Worm (Caenorhabditis elegans) whole organism, young adult: ENCODE measurements around the gene F38H4.6.

Experiments used
- B0261.1 ChIP-seq: sonication (generic microtip); optimal IDR thresholded peaks from 2 replicates; lab custom pipeline; 2016; ENCODE audit warnings: mild to moderate bottlenecking, missing genetic modification characterization, moderate library complexity, missing compliant biosample characterization
- C06A6.2 ChIP-seq: fragments of 200-800 bp; sonication (Bioruptor generic); conservative IDR thresholded peaks from 2 replicates; pipeline ENCODE4 v1.3.6; 2022; ENCODE audit warnings: missing genetic modification characterization, missing compliant biosample characterization
- F23B12.7 ChIP-seq: sonication (generic microtip); optimal IDR thresholded peaks from 2 replicates; lab custom pipeline; 2017; ENCODE audit warnings: missing genetic modification characterization, mild to moderate bottlenecking, missing compliant biosample characterization, antibody characterized with exemption, moderate library complexity; ENCODE audit not compliant: insufficient read depth
- K11D2.4 ChIP-seq: fragments of 200-800 bp; sonication (Bioruptor generic); IDR thresholded peaks from 2 replicates; pipeline ENCODE4 v1.3.6; 2022; ENCODE audit warnings: missing genetic modification reagents, missing genetic modification characterization, missing compliant biosample characterization
- T07F8.4 ChIP-seq: sonication (generic microtip); optimal IDR thresholded peaks from 2 replicates; lab custom pipeline; 2016; ENCODE audit warnings: mild to moderate bottlenecking, missing genetic modification characterization, moderate library complexity, missing compliant biosample characterization
- T26A5.8 ChIP-seq: sonication (generic microtip); optimal IDR thresholded peaks from 2 replicates; lab custom pipeline; 2016; ENCODE audit warnings: missing genetic modification characterization, missing compliant biosample characterization
- ZK185.1 ChIP-seq: sonication (generic microtip); optimal IDR thresholded peaks from 2 replicates; lab custom pipeline; 2016; ENCODE audit warnings: mild to moderate bottlenecking, missing genetic modification characterization, missing compliant biosample characterization; ENCODE audit not compliant: poor library complexity, severe bottlenecking
- ama-1 ChIP-seq, 3 experiments: fragments of 150-350 bp in 1 of 3; sonication (generic microtip) in 2 of 3; optimal IDR thresholded peaks; 2 replicates each; lab custom pipeline; 2014 to 2018; ENCODE audit warnings: missing biosample characterization in 2 of 3, missing genetic modification characterization in 2 of 3, missing genetic modification reagents in 2 of 3
- aptf-3 ChIP-seq: fragments of 200-800 bp; sonication (Bioruptor generic); IDR thresholded peaks from 2 replicates; pipeline ENCODE4 v1.3.6; 2022; ENCODE audit warnings: missing genetic modification characterization, missing compliant biosample characterization
- attf-3 ChIP-seq: fragments of 200-800 bp; sonication (Bioruptor generic); conservative IDR thresholded peaks from 2 replicates; pipeline ENCODE4 v1.3.6; 2022; ENCODE audit warnings: missing genetic modification reagents, missing genetic modification characterization, missing compliant biosample characterization
- attf-5 ChIP-seq: fragments of 200-800 bp; sonication (Bioruptor generic); optimal IDR thresholded peaks from 2 replicates; lab custom pipeline; 2018; ENCODE audit warnings: mild to moderate bottlenecking, missing genetic modification characterization, missing compliant biosample characterization
- ccch-3 ChIP-seq: fragments of 200-800 bp; sonication (Bioruptor generic); optimal IDR thresholded peaks from 2 replicates; lab custom pipeline; 2018; ENCODE audit warnings: mild to moderate bottlenecking, missing genetic modification characterization, missing compliant biosample characterization
- cebp-1 ChIP-seq, 2 experiments: fragments of 200-800 bp in 1 of 2; sonication (Bioruptor generic) in 1 of 2; sonication (generic microtip) in 1 of 2; IDR thresholded peaks in 1 of 2; optimal IDR thresholded peaks in 1 of 2; 2 replicates each; pipeline versions ENCODE4 v1.3.6 to Lab custom; 2017 to 2022; ENCODE audit warnings: missing compliant biosample characterization in 2 of 2, missing genetic modification characterization in 2 of 2, mild to moderate bottlenecking in 1 of 2, missing genetic modification reagents in 1 of 2, moderate library complexity in 1 of 2
- ceh-100 ChIP-seq: fragments of 200-800 bp; sonication (Bioruptor generic); IDR thresholded peaks from 2 replicates; pipeline ENCODE4 v1.3.6; 2022; ENCODE audit warnings: missing genetic modification reagents, missing genetic modification characterization, missing compliant biosample characterization
- ceh-27 ChIP-seq: fragments of 200-800 bp; sonication (Bioruptor generic); optimal IDR thresholded peaks from 2 replicates; lab custom pipeline; 2018; ENCODE audit warnings: mild to moderate bottlenecking, missing genetic modification characterization, moderate library complexity, missing compliant biosample characterization
- ceh-58 ChIP-seq: fragments of 200-800 bp; sonication (Bioruptor generic); IDR thresholded peaks from 2 replicates; pipeline ENCODE4 v1.3.6; 2022; ENCODE audit warnings: missing genetic modification characterization, missing compliant biosample characterization
- dpl-1 ChIP-seq: fragments of 150-350 bp; optimal IDR thresholded peaks from 2 replicates; lab custom pipeline; 2014; ENCODE audit warnings: missing biosample characterization, missing genetic modification reagents, missing genetic modification characterization
- ets-4 ChIP-seq: fragments of 200-800 bp; sonication (Bioruptor generic); optimal IDR thresholded peaks from 2 replicates; lab custom pipeline; 2018; ENCODE audit warnings: mild to moderate bottlenecking, missing genetic modification characterization, missing compliant biosample characterization
- fkh-3 ChIP-seq: sonication (generic microtip); optimal IDR thresholded peaks from 2 replicates; lab custom pipeline; 2016; ENCODE audit warnings: mild to moderate bottlenecking, missing genetic modification characterization, missing compliant biosample characterization
- hmg-1.2 ChIP-seq: fragments of 200-800 bp; sonication (Bioruptor generic); IDR thresholded peaks from 2 replicates; pipeline ENCODE4 v1.3.6; 2022; ENCODE audit warnings: missing genetic modification reagents, missing genetic modification characterization, missing compliant biosample characterization
- hmg-20 ChIP-seq: fragments of 200-800 bp; sonication (Bioruptor generic); IDR thresholded peaks from 2 replicates; pipeline ENCODE4 v1.3.6; 2022; ENCODE audit warnings: missing genetic modification reagents, missing genetic modification characterization, missing compliant biosample characterization
- lin-35 ChIP-seq, 3 experiments: fragments of 150-350 bp in 2 of 3; sonication (generic microtip) in 1 of 3; optimal IDR thresholded peaks; 2 replicates each; lab custom pipeline; 2014 to 2018; ENCODE audit warnings: missing biosample characterization in 3 of 3, missing genetic modification characterization in 3 of 3, missing genetic modification reagents in 3 of 3
- madf-10 ChIP-seq: sonication (generic microtip); optimal IDR thresholded peaks from 2 replicates; lab custom pipeline; 2016; ENCODE audit warnings: mild to moderate bottlenecking, missing genetic modification characterization, missing compliant biosample characterization
- madf-6 ChIP-seq: fragments of 200-800 bp; sonication (Bioruptor generic); IDR thresholded peaks from 2 replicates; pipeline ENCODE4 v1.3.6; 2022; ENCODE audit warnings: missing genetic modification reagents, missing genetic modification characterization, missing compliant biosample characterization
- mes-4 ChIP-seq: sonication (generic microtip); optimal IDR thresholded peaks from 2 replicates; lab custom pipeline; 2016; ENCODE audit warnings: missing genotype, missing genetic modification characterization, missing compliant biosample characterization
- mxl-1 ChIP-seq: sonication (generic microtip); optimal IDR thresholded peaks from 2 replicates; lab custom pipeline; 2016; ENCODE audit warnings: missing genetic modification characterization, missing compliant biosample characterization
- nfya-2 ChIP-seq: fragments of 200-800 bp; sonication (Bioruptor generic); IDR thresholded peaks from 2 replicates; pipeline ENCODE4 v1.3.6; 2022; ENCODE audit warnings: missing genetic modification reagents, missing genetic modification characterization, missing compliant biosample characterization
- pha-4 ChIP-seq: fragments of 150-350 bp; sonication (generic microtip); optimal IDR thresholded peaks from 2 replicates; lab custom pipeline; 2014; ENCODE audit warnings: missing biosample characterization, missing genetic modification reagents, missing genetic modification characterization
- repo-1 ChIP-seq: sonication (generic microtip); optimal IDR thresholded peaks from 2 replicates; lab custom pipeline; 2017; ENCODE audit warnings: mild to moderate bottlenecking, missing genetic modification characterization, missing compliant biosample characterization
- sdz-38 ChIP-seq: sonication (generic microtip); optimal IDR thresholded peaks from 2 replicates; lab custom pipeline; 2016; ENCODE audit warnings: missing genotype, missing genetic modification characterization, missing compliant biosample characterization
- snpc-4 ChIP-seq, 5 experiments: fragments of 150-350 bp in 1 of 5; sonication (generic microtip) in 4 of 5; optimal IDR thresholded peaks; 2 replicates each; lab custom pipeline; 2014 to 2018; ENCODE audit warnings: missing genetic modification characterization in 5 of 5, missing biosample characterization in 3 of 5, antibody characterized with exemption in 2 of 5, mild to moderate bottlenecking in 2 of 5, missing compliant biosample characterization in 2 of 5, missing genotype in 2 of 5, moderate library complexity in 2 of 5, missing genetic modification reagents in 1 of 5
- tbx-9 ChIP-seq: sonication (generic microtip); optimal IDR thresholded peaks from 2 replicates; lab custom pipeline; 2016; ENCODE audit warnings: borderline replicate concordance, missing genetic modification characterization, inconsistent platforms, missing compliant biosample characterization
- unc-130 ChIP-seq: sonication (generic microtip); optimal IDR thresholded peaks from 2 replicates; lab custom pipeline; 2016; ENCODE audit warnings: missing genetic modification reagents, missing genetic modification characterization, missing compliant biosample characterization
- ztf-18 ChIP-seq: sonication (generic microtip); optimal IDR thresholded peaks from 2 replicates; lab custom pipeline; 2016; ENCODE audit warnings: missing genotype, mild to moderate bottlenecking, missing genetic modification characterization, missing compliant biosample characterization
- ztf-26 ChIP-seq: sonication (generic microtip); optimal IDR thresholded peaks from 2 replicates; lab custom pipeline; 2017; ENCODE audit warnings: missing genetic modification characterization, missing compliant biosample characterization
- ztf-28 ChIP-seq: fragments of 200-800 bp; sonication (Bioruptor generic); IDR thresholded peaks from 2 replicates; pipeline ENCODE4 v1.3.6; 2022; ENCODE audit warnings: missing genetic modification reagents, missing genetic modification characterization, missing compliant biosample characterization

The F38H4.6 gene

DNA sequence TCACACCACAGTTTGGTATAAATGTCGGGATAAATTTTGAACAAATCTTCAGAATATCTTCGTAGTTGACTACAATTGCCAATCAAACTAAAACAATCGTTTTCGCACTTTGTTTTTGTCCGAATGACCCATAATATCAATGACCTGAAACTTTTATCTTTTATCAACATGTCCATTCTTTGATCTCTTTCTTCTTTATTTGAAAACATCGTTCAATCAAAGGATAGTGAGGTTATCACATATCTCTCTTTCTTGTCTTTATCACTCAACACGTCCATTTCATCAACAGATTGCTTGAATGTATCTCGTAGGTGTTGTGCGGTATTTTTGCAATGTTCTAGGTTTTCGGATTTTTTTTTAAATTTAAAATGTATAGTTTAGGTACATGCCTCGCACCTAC, 38.6 kb downstream of the F38H4.6 start:
- TF ChIP-seq lin-35 (GFP tag; optimal IDR thresholded peaks at IDR 0.05; lab: Kevin White, UChicago) (no peak), madf-10 (tag; lab: Kevin White, UChicago) (no peak), tbx-9 (tag; lab: Kevin White, UChicago) (no peak), ZK185.1 (tag; lab: Kevin White, UChicago) (no peak), T26A5.8 (no peak), snpc-4 (GFP tag; optimal IDR thresholded peaks at IDR 0.05; lab: Kevin White, UChicago) (no peak), snpc-4 (tag; optimal IDR thresholded peaks at IDR 0.05; lab: Kevin White, UChicago) (no peak), F23B12.7 (tag; lab: Kevin White, UChicago) (no peak), pha-4 (no peak), ceh-100 (GFP tag; lab: Robert Waterston, UW) (no peak), dpl-1 (GFP tag; lab: Kevin White, UChicago) (no peak), mxl-1 (tag; lab: Kevin White, UChicago) (no peak)

DNA sequence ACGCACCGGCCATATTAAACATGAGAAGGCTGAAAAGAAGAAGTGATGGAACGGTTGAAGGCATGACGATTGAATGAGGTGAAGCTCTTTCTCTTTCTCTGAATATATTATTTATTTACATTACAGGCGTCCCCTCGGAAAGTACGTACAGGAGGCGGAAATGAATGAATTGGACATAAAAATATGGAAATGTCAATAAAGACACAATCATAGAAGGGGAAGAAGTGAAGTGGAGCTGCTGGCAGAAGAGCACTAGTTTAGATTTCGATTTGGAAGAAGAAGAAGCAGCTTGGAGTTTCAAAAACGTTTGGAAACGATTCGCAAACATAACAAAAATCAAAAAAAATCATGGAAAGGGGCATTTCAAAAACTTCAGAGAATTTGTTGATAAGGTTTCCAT, 43.6 kb downstream of the F38H4.6 start, which contains the start of gene H01G02.1:
Gene H01G02.1, minus strand, starts transcription at position 101 of the 400 bp plus-strand sequence.
- TF ChIP-seq sdz-38 (tag; lab: Kevin White, UChicago) (no peak), repo-1 (no peak), B0261.1 (tag; lab: Kevin White, UChicago) (no peak), T07F8.4 (no peak), ztf-18 (no peak), ztf-26 (no peak), attf-5 (GFP tag; lab: Kevin White, UChicago) (no peak), ets-4 (GFP tag; lab: Kevin White, UChicago) (no peak), mes-4 (tag; lab: Kevin White, UChicago) (no peak), ama-1 (optimal IDR thresholded peaks at IDR 0.05; lab: Kevin White, UChicago) (no peak), ama-1 (GFP tag; optimal IDR thresholded peaks at IDR 0.05; lab: Kevin White, UChicago) (no peak), cebp-1 (GFP tag; IDR thresholded peaks at IDR 0.05; lab: Robert Waterston, UW) (no peak), cebp-1 (tag; optimal IDR thresholded peaks at IDR 0.05; lab: Kevin White, UChicago) (no peak), tbx-9 (tag; lab: Kevin White, UChicago) (no peak), ccch-3 (GFP tag; lab: Kevin White, UChicago) (no peak)

ce11 chrIV:11803044-11803443, 44.6 kb downstream of the F38H4.6 start, which contains the start of gene H01G02.4:
Gene H01G02.4, minus strand, starts transcription at chrIV:11803144.
- TF ChIP-seq ceh-58 (GFP tag; lab: Robert Waterston, UW) (no peak), K11D2.4 (GFP tag; lab: Robert Waterston, UW) (no peak), ztf-28 (no peak), snpc-4 (GFP tag; optimal IDR thresholded peaks at IDR 0.05; lab: Kevin White, UChicago) (no peak), snpc-4 (tag; optimal IDR thresholded peaks at IDR 0.05; lab: Kevin White, UChicago) (no peak), hmg-20 (GFP tag; lab: Robert Waterston, UW) (no peak), aptf-3 (GFP tag; lab: Robert Waterston, UW) (no peak), fkh-3 (tag; lab: Kevin White, UChicago) (no peak)

ce11 chrIV:11801078-11801477, 46.6 kb downstream of the F38H4.6 start, which contains the start of gene dyf-18:
Gene dyf-18, minus strand, starts transcription at chrIV:11801178.
- TF ChIP-seq ets-4 (GFP tag; lab: Kevin White, UChicago) (no peak), hmg-1.2 (no peak), attf-3 (no peak), C06A6.2 (GFP tag; lab: Robert Waterston, UW) (no peak), ceh-27 (no peak), nfya-2 (GFP tag; lab: Robert Waterston, UW) (no peak), madf-6 (GFP tag; lab: Robert Waterston, UW) (no peak), unc-130 (GFP tag; lab: Kevin White, UChicago) (no peak), pha-4 (no peak), hmg-20 (GFP tag; lab: Robert Waterston, UW) (no peak)
